Fruit fly (Drosophila melanogaster) whole organism, pupa: ENCODE measurements around the gene CG11523.

Source experiments
- CG12605 ChIP-seq: fragments of 200-800 bp; sonication (Bioruptor generic); IDR thresholded peaks from 2 replicates; pipeline ENCODE4 v1.3.6; 2022; ENCODE audit warnings: missing biosample characterization, missing genetic modification characterization
- CG17806 ChIP-seq: fragments of 200-800 bp; sonication (Bioruptor generic); optimal IDR thresholded peaks from 2 replicates; lab custom pipeline; 2018; ENCODE audit warnings: missing biosample characterization, mild to moderate bottlenecking, missing genetic modification characterization, moderate library complexity
- CG32121 ChIP-seq: fragments of 200-800 bp; sonication (Bioruptor generic); IDR thresholded peaks from 2 replicates; pipeline ENCODE4 v1.3.6; 2022; ENCODE audit warnings: missing biosample characterization, missing genetic modification characterization
- CG8159 ChIP-seq: fragments of 200-800 bp; sonication (Bioruptor generic); optimal IDR thresholded peaks from 3 replicates; lab custom pipeline; 2018; ENCODE audit warnings: missing biosample characterization, mild to moderate bottlenecking, missing genetic modification characterization, moderate library complexity
- CG8301 ChIP-seq: fragments of 200-800 bp; sonication (Bioruptor generic); optimal IDR thresholded peaks from 2 replicates; lab custom pipeline; 2018; ENCODE audit warnings: missing biosample characterization, mild to moderate bottlenecking, missing genetic modification characterization
- CG9948 ChIP-seq: fragments of 200-800 bp; sonication (Bioruptor generic); optimal IDR thresholded peaks from 2 replicates; lab custom pipeline; 2018; ENCODE audit warnings: missing biosample characterization, mild to moderate bottlenecking, missing genetic modification characterization, moderate library complexity
- D1 ChIP-seq: fragments of 200-800 bp; sonication (Bioruptor generic); optimal IDR thresholded peaks from 2 replicates; lab custom pipeline; 2018; ENCODE audit warnings: missing biosample characterization, mild to moderate bottlenecking, missing genetic modification characterization, moderate library complexity
- EcR ChIP-seq: fragments of 200-800 bp; sonication (Bioruptor generic); optimal IDR thresholded peaks from 3 replicates; lab custom pipeline; 2019; ENCODE audit warnings: missing biosample characterization, missing genetic modification characterization, mild to moderate bottlenecking, moderate library complexity, missing genetic modification reagents
- Snoo ChIP-seq: fragments of 200-800 bp; sonication (Bioruptor generic); optimal IDR thresholded peaks from 3 replicates; lab custom pipeline; 2017; ENCODE audit warnings: missing biosample characterization, mild to moderate bottlenecking, missing genetic modification characterization, inconsistent platforms
- fd96Ca ChIP-seq: fragments of 200-800 bp; sonication (Bioruptor generic); IDR thresholded peaks from 3 replicates; pipeline ENCODE4 v1.3.6; 2022; ENCODE audit warnings: missing biosample characterization, missing genetic modification characterization

DNA sequence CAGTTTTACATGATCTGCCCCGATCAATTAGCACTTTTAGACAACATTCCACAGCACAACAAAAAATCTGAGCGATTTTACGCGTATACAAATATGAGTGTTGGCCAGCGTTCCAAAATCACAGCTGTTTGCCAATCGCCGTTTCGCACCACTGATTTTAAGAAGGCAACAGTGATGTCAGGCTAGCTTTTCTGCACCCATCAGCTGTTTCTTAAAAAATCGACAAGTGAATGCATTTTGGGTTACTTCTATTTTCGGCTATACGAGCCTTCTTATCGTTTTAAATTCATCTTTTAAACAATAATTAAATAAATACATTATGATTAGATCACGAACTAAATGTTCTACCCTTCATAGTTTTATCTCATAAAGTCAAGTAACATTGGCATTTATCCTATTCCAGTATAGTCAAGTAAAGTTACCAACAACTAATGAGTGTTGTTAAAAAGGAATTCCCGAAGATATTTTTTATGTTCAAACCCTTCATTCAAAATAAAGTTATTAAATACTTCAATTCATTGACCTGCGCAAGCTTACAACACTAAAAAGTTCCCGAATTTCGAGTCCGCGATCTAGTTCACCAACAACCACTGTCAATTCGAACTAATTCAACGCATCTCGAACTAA lies 3.6 kb downstream of the CG11523 start, which contains the start of the genes Rich and Ddx1:
- TF ChIP-seq CG9948 (tag; lab: Kevin White, UChicago) (peak; percentile 25), fd96Ca (GFP tag; lab: Robert Waterston, UW) (no peak), Snoo (tag; lab: Kevin White, UChicago) (no peak), EcR (GFP tag; lab: Kevin White, UChicago) (peak; percentile 51), D1 (no peak), CG8301 (no peak), CG8159 (peak; percentile 37), CG12605 (GFP tag; lab: Robert Waterston, UW) (no peak), CG32121 (GFP tag; lab: Robert Waterston, UW) (no peak), CG17806 (tag; lab: Kevin White, UChicago) (no peak)
